Worm (Caenorhabditis elegans) whole organism, L2 larva: Measurements from ENCODE around the gene etr-1.

Source experiments
- C34F6.9 ChIP-seq: fragments of 150-350 bp; optimal IDR thresholded peaks from 2 replicates; lab custom pipeline; 2014; ENCODE audit warnings: missing biosample characterization, missing genetic modification characterization
- F13H6.1 ChIP-seq: sonication (generic microtip); optimal IDR thresholded peaks from 2 replicates; lab custom pipeline; 2016; ENCODE audit warnings: missing genetic modification characterization, missing compliant biosample characterization
- R02D3.7 ChIP-seq: fragments of 150-350 bp; optimal IDR thresholded peaks from 2 replicates; lab custom pipeline; 2014; ENCODE audit warnings: missing biosample characterization, missing genetic modification characterization
- Y55F3AM.14 ChIP-seq: fragments of 200-800 bp; sonication (Bioruptor generic); optimal IDR thresholded peaks from 2 replicates; lab custom pipeline; 2018; ENCODE audit warnings: mild to moderate bottlenecking, missing genetic modification characterization, missing compliant biosample characterization
- ZK546.5 ChIP-seq: sonication (generic microtip); optimal IDR thresholded peaks from 2 replicates; lab custom pipeline; 2017; ENCODE audit warnings: missing biosample characterization, missing genetic modification characterization
- alr-1 ChIP-seq: fragments of 150-350 bp; optimal IDR thresholded peaks from 2 replicates; lab custom pipeline; 2014; ENCODE audit warnings: missing biosample characterization, missing genetic modification characterization
- aly-2 ChIP-seq: fragments of 150-350 bp; optimal IDR thresholded peaks from 2 replicates; lab custom pipeline; 2014; ENCODE audit warnings: missing biosample characterization, missing genetic modification characterization
- ama-1 ChIP-seq: fragments of 150-350 bp; optimal IDR thresholded peaks from 2 replicates; lab custom pipeline; 2018; ENCODE audit warnings: inconsistent platforms
- blmp-1 ChIP-seq: sonication (generic microtip); optimal IDR thresholded peaks from 2 replicates; lab custom pipeline; 2017; ENCODE audit warnings: missing genetic modification characterization, mild to moderate bottlenecking, missing compliant biosample characterization, antibody characterized with exemption, moderate library complexity; ENCODE audit not compliant: insufficient read depth
- ceh-16 ChIP-seq: fragments of 150-350 bp; optimal IDR thresholded peaks from 2 replicates; lab custom pipeline; 2014; ENCODE audit warnings: missing biosample characterization, missing genetic modification characterization
- ceh-82 ChIP-seq: fragments of 150-350 bp; optimal IDR thresholded peaks from 2 replicates; lab custom pipeline; 2014; ENCODE audit warnings: missing biosample characterization, missing genetic modification characterization
- crh-2 ChIP-seq: sonication (generic microtip); optimal IDR thresholded peaks from 2 replicates; lab custom pipeline; 2017; ENCODE audit warnings: missing biosample characterization, missing genetic modification characterization
- dmd-4 ChIP-seq: sonication (generic microtip); optimal IDR thresholded peaks from 2 replicates; lab custom pipeline; 2017; ENCODE audit warnings: missing biosample characterization, missing genetic modification characterization
- egl-27 ChIP-seq: sonication (generic microtip); optimal IDR thresholded peaks from 3 replicates; lab custom pipeline; 2017; ENCODE audit warnings: missing biosample characterization, missing genetic modification reagents, missing genetic modification characterization
- elt-1 ChIP-seq: fragments of 150-350 bp; optimal IDR thresholded peaks from 2 replicates; lab custom pipeline; 2014; ENCODE audit warnings: missing biosample characterization, missing genetic modification characterization
- fos-1 ChIP-seq: fragments of 150-350 bp; optimal IDR thresholded peaks from 2 replicates; lab custom pipeline; 2014; ENCODE audit warnings: missing biosample characterization, missing genetic modification characterization
- gmeb-1 ChIP-seq: fragments of 150-350 bp; optimal IDR thresholded peaks from 2 replicates; lab custom pipeline; 2014; ENCODE audit warnings: missing biosample characterization, missing genetic modification characterization
- lin-11 ChIP-seq: fragments of 150-350 bp; sonication (generic microtip); optimal IDR thresholded peaks from 2 replicates; lab custom pipeline; 2014; ENCODE audit warnings: missing biosample characterization, missing genetic modification characterization, inconsistent platforms, mixed read lengths
- lin-13 ChIP-seq: fragments of 150-350 bp; optimal IDR thresholded peaks from 2 replicates; lab custom pipeline; 2014; ENCODE audit warnings: missing biosample characterization, missing genetic modification reagents, missing genetic modification characterization
- lsy-2 ChIP-seq, 2 experiments: fragments of 150-350 bp in 1 of 2; sonication (generic microtip) in 1 of 2; optimal IDR thresholded peaks; 2 replicates each; lab custom pipeline; 2014 to 2017; ENCODE audit warnings: missing biosample characterization in 2 of 2, missing genetic modification characterization in 2 of 2
- mbf-1 ChIP-seq: sonication (generic microtip); optimal IDR thresholded peaks from 2 replicates; lab custom pipeline; 2017; ENCODE audit warnings: missing biosample characterization, missing genetic modification characterization
- mdl-1 ChIP-seq, 2 experiments: fragments of 150-350 bp in 1 of 2; sonication (generic microtip) in 1 of 2; optimal IDR thresholded peaks; 2 replicates each; lab custom pipeline; 2017; ENCODE audit warnings: missing biosample characterization in 2 of 2, missing genetic modification characterization in 2 of 2
- nhr-10 ChIP-seq: sonication (generic microtip); optimal IDR thresholded peaks from 2 replicates; lab custom pipeline; 2017; ENCODE audit warnings: missing biosample characterization, missing genetic modification characterization
- nhr-11 ChIP-seq: fragments of 150-350 bp; optimal IDR thresholded peaks from 2 replicates; lab custom pipeline; 2014; ENCODE audit warnings: missing biosample characterization, missing genetic modification characterization
- nhr-12 ChIP-seq: fragments of 150-350 bp; optimal IDR thresholded peaks from 2 replicates; lab custom pipeline; 2014; ENCODE audit warnings: missing biosample characterization, missing genetic modification characterization
- nhr-129 ChIP-seq: fragments of 150-350 bp; optimal IDR thresholded peaks from 2 replicates; lab custom pipeline; 2014; ENCODE audit warnings: missing biosample characterization, missing genetic modification characterization
- nhr-21 ChIP-seq: fragments of 150-350 bp; optimal IDR thresholded peaks from 2 replicates; lab custom pipeline; 2014; ENCODE audit warnings: missing biosample characterization, missing genetic modification characterization
- nhr-23 ChIP-seq: fragments of 150-350 bp; optimal IDR thresholded peaks from 2 replicates; lab custom pipeline; 2014; ENCODE audit warnings: missing biosample characterization, missing genetic modification reagents, missing genetic modification characterization
- nhr-237 ChIP-seq: fragments of 150-350 bp; optimal IDR thresholded peaks from 2 replicates; lab custom pipeline; 2014; ENCODE audit warnings: missing biosample characterization, missing genetic modification characterization
- nhr-6 ChIP-seq: fragments of 150-350 bp; optimal IDR thresholded peaks from 2 replicates; lab custom pipeline; 2014; ENCODE audit warnings: missing biosample characterization, missing genetic modification characterization
- nhr-77 ChIP-seq: fragments of 150-350 bp; optimal IDR thresholded peaks from 2 replicates; lab custom pipeline; 2014; ENCODE audit warnings: missing biosample characterization, missing genetic modification characterization
- sem-4 ChIP-seq: fragments of 150-350 bp; optimal IDR thresholded peaks from 2 replicates; lab custom pipeline; 2014; ENCODE audit warnings: missing biosample characterization, missing genetic modification reagents, missing genetic modification characterization
- skn-1 ChIP-seq: sonication (generic microtip); optimal IDR thresholded peaks from 2 replicates; lab custom pipeline; 2017; ENCODE audit warnings: missing biosample characterization, missing genetic modification characterization
- sma-3 ChIP-seq: sonication (generic microtip); optimal IDR thresholded peaks from 2 replicates; lab custom pipeline; 2016; ENCODE audit warnings: missing genetic modification reagents, missing genetic modification characterization, missing compliant biosample characterization
- sma-9 ChIP-seq, 2 experiments: fragments of 150-350 bp in 1 of 2; sonication (generic microtip) in 1 of 2; optimal IDR thresholded peaks; 2 replicates each; lab custom pipeline; 2014 to 2016; ENCODE audit warnings: missing genetic modification characterization in 2 of 2, mild to moderate bottlenecking in 1 of 2, missing biosample characterization in 1 of 2, missing compliant biosample characterization in 1 of 2, missing genetic modification reagents in 1 of 2, moderate library complexity in 1 of 2
- snpc-4 ChIP-seq: fragments of 150-350 bp; optimal IDR thresholded peaks from 2 replicates; lab custom pipeline; 2014; ENCODE audit warnings: missing biosample characterization, missing genetic modification characterization
- unc-55 ChIP-seq: fragments of 150-350 bp; sonication (generic microtip); optimal IDR thresholded peaks from 3 replicates; lab custom pipeline; 2014; ENCODE audit warnings: missing biosample characterization, missing genetic modification reagents, missing genetic modification characterization
- unc-62 ChIP-seq: fragments of 150-350 bp; optimal IDR thresholded peaks from 2 replicates; lab custom pipeline; 2014; ENCODE audit warnings: missing biosample characterization, missing genetic modification reagents, missing genetic modification characterization
- zag-1 ChIP-seq: fragments of 150-350 bp; optimal IDR thresholded peaks from 2 replicates; lab custom pipeline; 2014; ENCODE audit warnings: missing biosample characterization, missing genetic modification characterization
- ztf-1 ChIP-seq: fragments of 200-800 bp; sonication (Bioruptor generic); conservative IDR thresholded peaks from 2 replicates; pipeline ENCODE4 v1.3.6; 2022; ENCODE audit warnings: missing genetic modification characterization, missing compliant biosample characterization
- ztf-11 ChIP-seq: sonication (generic microtip); optimal IDR thresholded peaks from 2 replicates; lab custom pipeline; 2017; ENCODE audit warnings: missing biosample characterization, missing genetic modification characterization

Gene etr-1

ce11 chrII:155904-156303 lies 6.3 kb upstream of the etr-1 start, which contains the start of gene mrpl-28 (continued):
- peak; percentile 66 for TF ChIP-seq nhr-10 (tag; lab: Kevin White, UChicago)
- TF ChIP-seq nhr-129 (tag; lab: Kevin White, UChicago) = peak; percentile 85
- TF ChIP-seq blmp-1 (tag; lab: Kevin White, UChicago) = peak; percentile 76
- peak; percentile 95 for TF ChIP-seq C34F6.9 (tag; lab: Kevin White, UChicago)

ce11 chrII:156999-157499 lies 5.1 kb upstream of the etr-1 start:
- TF ChIP-seq nhr-12 (no peak), unc-55 (GFP tag; lab: Kevin White, UChicago) (no peak), lsy-2 (tag; optimal IDR thresholded peaks at IDR 0.05; lab: Kevin White, UChicago) (no peak), elt-1 (no peak), ceh-82 (no peak), F13H6.1 (tag; lab: Kevin White, UChicago) (no peak), nhr-10 (tag; lab: Kevin White, UChicago) (no peak), nhr-23 (tag; lab: Kevin White, UChicago) (no peak), Y55F3AM.14 (GFP tag; lab: Kevin White, UChicago) (no peak), nhr-6 (tag; lab: Kevin White, UChicago) (no peak), crh-2 (tag; lab: Kevin White, UChicago) (no peak), nhr-11 (tag; lab: Kevin White, UChicago) (no peak), zag-1 (no peak), gmeb-1 (tag; lab: Kevin White, UChicago) (no peak), skn-1 (tag; lab: Kevin White, UChicago) (no peak), sem-4 (tag; lab: Kevin White, UChicago) (no peak), blmp-1 (tag; lab: Kevin White, UChicago) (no peak), ztf-1 (GFP tag; lab: Robert Waterston, UW) (no peak)

- TF ChIP-seq fos-1 (peak; percentile 37), lin-11 (tag; lab: Kevin White, UChicago) (peak; percentile 21), zag-1 (no peak), nhr-23 (tag; lab: Kevin White, UChicago) (no peak), F13H6.1 (tag; lab: Kevin White, UChicago) (peak; percentile 7), C34F6.9 (tag; lab: Kevin White, UChicago) (no peak), mbf-1 (tag; lab: Kevin White, UChicago) (no peak), snpc-4 (no peak), egl-27 (tag; lab: Kevin White, UChicago) (peak; percentile 3), blmp-1 (tag; lab: Kevin White, UChicago) (peak; percentile 80), ztf-1 (GFP tag; lab: Robert Waterston, UW) (no peak)
These were observed 4.0 kb upstream of the etr-1 start for ce11 chrII:158004-158731.

ce11 chrII:159294-159922 lies 2.8 kb upstream of the etr-1 start:
- TF ChIP-seq aly-2 (tag; lab: Kevin White, UChicago) (no peak), lin-13 (peak; percentile 13), dmd-4 (tag; lab: Kevin White, UChicago) (no peak), gmeb-1 (tag; lab: Kevin White, UChicago) (peak; percentile 13), mdl-1 (tag; optimal IDR thresholded peaks at IDR 0.05; lab: Kevin White, UChicago) (no peak), sem-4 (tag; lab: Kevin White, UChicago) (no peak), snpc-4 (no peak), ceh-82 (no peak), nhr-129 (tag; lab: Kevin White, UChicago) (peak; percentile 70), nhr-21 (tag; lab: Kevin White, UChicago) (no peak), nhr-77 (tag; lab: Kevin White, UChicago) (no peak), nhr-23 (tag; lab: Kevin White, UChicago) (no peak), alr-1 (tag; lab: Kevin White, UChicago) (no peak), ama-1 (lab: Kevin White, UChicago) (no peak), egl-27 (tag; lab: Kevin White, UChicago) (no peak), zag-1 (no peak), C34F6.9 (tag; lab: Kevin White, UChicago) (peak; percentile 45), blmp-1 (tag; lab: Kevin White, UChicago) (peak; percentile 35), ceh-16 (no peak), ztf-1 (GFP tag; lab: Robert Waterston, UW) (no peak), Y55F3AM.14 (GFP tag; lab: Kevin White, UChicago) (no peak), unc-62 (GFP tag; lab: Kevin White, UChicago) (no peak), elt-1 (no peak), nhr-237 (tag; lab: Kevin White, UChicago) (no peak), lin-11 (tag; lab: Kevin White, UChicago) (no peak), skn-1 (tag; lab: Kevin White, UChicago) (no peak), ztf-11 (tag; lab: Kevin White, UChicago) (no peak), sma-9 (GFP tag; optimal IDR thresholded peaks at IDR 0.05; lab: Kevin White, UChicago) (peak; percentile 39), sma-9 (tag; optimal IDR thresholded peaks at IDR 0.05; lab: Kevin White, UChicago) (no peak), nhr-12 (no peak), R02D3.7 (no peak), ZK546.5 (tag; lab: Kevin White, UChicago) (no peak), sma-3 (peak; percentile 5), F13H6.1 (tag; lab: Kevin White, UChicago) (peak; percentile 17)
